Worm (Caenorhabditis elegans): ENCODE measurements around the gene ucr-2.2.

The ucr-2.2 gene

ce11 chrX:15200720-15201119, 27.0 kb downstream of the ucr-2.2 start (continued):
- no peak for TF ChIP-seq ceh-16 (tag; optimal IDR thresholded peaks at IDR 0.05)
- no peak for TF ChIP-seq zag-1 (tag; optimal IDR thresholded peaks at IDR 0.05)
- no peak for TF ChIP-seq nhr-237 (tag; optimal IDR thresholded peaks at IDR 0.05)
- no peak for TF ChIP-seq unc-62 (GFP tag; optimal IDR thresholded peaks at IDR 0.05)
- TF ChIP-seq lin-39 (tag; optimal IDR thresholded peaks at IDR 0.05) = no peak
- TF ChIP-seq mdl-1 (tag; optimal IDR thresholded peaks at IDR 0.05) = no peak
- TF ChIP-seq sem-4 (tag; optimal IDR thresholded peaks at IDR 0.05) = peak; percentile 26
- TF ChIP-seq crh-2 (tag; optimal IDR thresholded peaks at IDR 0.05) = peak; percentile 17
- no peak for TF ChIP-seq ceh-82 (tag; optimal IDR thresholded peaks at IDR 0.05)
- TF ChIP-seq nhr-77 (tag; optimal IDR thresholded peaks at IDR 0.05) = peak; percentile 15
- TF ChIP-seq F13H6.1 (tag; optimal IDR thresholded peaks at IDR 0.05) = peak; percentile 39
- TF ChIP-seq lin-13 (GFP tag; optimal IDR thresholded peaks at IDR 0.05) = peak; percentile 25

ce11 chrX:15213182-15213829, 39.6 kb downstream of the ucr-2.2 start, which contains the start of the genes H03A11.13 and famk-1:
Gene H03A11.13 (minus strand): TSS chrX:15213232.
Gene famk-1 (minus strand): TSS chrX:15213259.
- TF ChIP-seq zag-1 (tag; optimal IDR thresholded peaks at IDR 0.05) = no peak
- TF ChIP-seq nhr-11 (tag; optimal IDR thresholded peaks at IDR 0.05) = no peak
- TF ChIP-seq ama-1 (optimal IDR thresholded peaks at IDR 0.05) = no peak
- TF ChIP-seq lin-11 (tag; optimal IDR thresholded peaks at IDR 0.05) = no peak
- TF ChIP-seq sma-3 (GFP tag; optimal IDR thresholded peaks at IDR 0.05) = no peak
- no peak for TF ChIP-seq crh-2 (tag; optimal IDR thresholded peaks at IDR 0.05)
- no peak for TF ChIP-seq lsy-2 (tag; optimal IDR thresholded peaks at IDR 0.05)
- no peak for TF ChIP-seq ztf-4 (tag; optimal IDR thresholded peaks at IDR 0.05)
- no peak for TF ChIP-seq nhr-129 (tag; optimal IDR thresholded peaks at IDR 0.05)
- TF ChIP-seq F13H6.1 (tag; optimal IDR thresholded peaks at IDR 0.05) = no peak
- no peak for TF ChIP-seq ZK546.5 (tag; optimal IDR thresholded peaks at IDR 0.05)
- no peak for TF ChIP-seq nhr-23 (tag; optimal IDR thresholded peaks at IDR 0.05)
- TF ChIP-seq lin-13 (GFP tag; optimal IDR thresholded peaks at IDR 0.05) = no peak
- TF ChIP-seq egl-27 (tag; optimal IDR thresholded peaks at IDR 0.05) = no peak
- no peak for TF ChIP-seq mab-5 (tag; optimal IDR thresholded peaks at IDR 0.05)
- TF ChIP-seq unc-39 (tag; optimal IDR thresholded peaks at IDR 0.05) = no peak
- no peak for TF ChIP-seq elt-1 (tag; optimal IDR thresholded peaks at IDR 0.05)

- peak; percentile 1 for TF ChIP-seq unc-55 (GFP tag; optimal IDR thresholded peaks at IDR 0.05)
- TF ChIP-seq sma-9 (GFP tag; optimal IDR thresholded peaks at IDR 0.05) = peak; percentile 21
- no peak for TF ChIP-seq sma-9 (tag; optimal IDR thresholded peaks at IDR 0.05)
- TF ChIP-seq peb-1 (tag; optimal IDR thresholded peaks at IDR 0.05) = no peak
These were observed 41.6 kb downstream of the ucr-2.2 start for ce11 chrX:15215272-15215671.

- TF ChIP-seq skn-1 (tag; optimal IDR thresholded peaks at IDR 0.05) (no peak), nhr-129 (tag; optimal IDR thresholded peaks at IDR 0.05) (no peak), fos-1 (tag; optimal IDR thresholded peaks at IDR 0.05) (no peak)
These were observed 47.4 kb downstream of the ucr-2.2 start for ce11 chrX:15221107-15221506.

ce11 chrX:15221865-15222551, 48.3 kb downstream of the ucr-2.2 start:
- no peak for TF ChIP-seq nhr-10 (tag; optimal IDR thresholded peaks at IDR 0.05)
- no peak for TF ChIP-seq unc-39 (tag; optimal IDR thresholded peaks at IDR 0.05)
- TF ChIP-seq zag-1 (tag; optimal IDR thresholded peaks at IDR 0.05) = no peak
- TF ChIP-seq aly-2 (tag; optimal IDR thresholded peaks at IDR 0.05) = no peak
- no peak for TF ChIP-seq ceh-82 (tag; optimal IDR thresholded peaks at IDR 0.05)
- TF ChIP-seq nhr-12 (tag; optimal IDR thresholded peaks at IDR 0.05) = no peak
- no peak for TF ChIP-seq ceh-16 (tag; optimal IDR thresholded peaks at IDR 0.05)
- TF ChIP-seq mdl-1 (tag; optimal IDR thresholded peaks at IDR 0.05) = no peak
- no peak for TF ChIP-seq sem-4 (tag; optimal IDR thresholded peaks at IDR 0.05)
- TF ChIP-seq lin-39 (tag; optimal IDR thresholded peaks at IDR 0.05) = no peak
- peak; percentile 23 for TF ChIP-seq F13H6.1 (tag; optimal IDR thresholded peaks at IDR 0.05)
- TF ChIP-seq nhr-23 (tag; optimal IDR thresholded peaks at IDR 0.05) = no peak
- no peak for TF ChIP-seq nhr-21 (tag; optimal IDR thresholded peaks at IDR 0.05)
- TF ChIP-seq fos-1 (tag; optimal IDR thresholded peaks at IDR 0.05) = peak; percentile 41
- TF ChIP-seq skn-1 (tag; optimal IDR thresholded peaks at IDR 0.05) = no peak
- peak; percentile 14 for TF ChIP-seq nhr-129 (tag; optimal IDR thresholded peaks at IDR 0.05)
- TF ChIP-seq egl-27 (tag; optimal IDR thresholded peaks at IDR 0.05) = no peak
- TF ChIP-seq sma-3 (GFP tag; optimal IDR thresholded peaks at IDR 0.05) = no peak

Data from whole organism, L2 larva.